Worm (Caenorhabditis elegans): ENCODE data around the gene clec-39.
A peak's percentile ranks its signal among the peaks of the same experiment; 100 is the strongest.

Gene clec-39

DNA sequence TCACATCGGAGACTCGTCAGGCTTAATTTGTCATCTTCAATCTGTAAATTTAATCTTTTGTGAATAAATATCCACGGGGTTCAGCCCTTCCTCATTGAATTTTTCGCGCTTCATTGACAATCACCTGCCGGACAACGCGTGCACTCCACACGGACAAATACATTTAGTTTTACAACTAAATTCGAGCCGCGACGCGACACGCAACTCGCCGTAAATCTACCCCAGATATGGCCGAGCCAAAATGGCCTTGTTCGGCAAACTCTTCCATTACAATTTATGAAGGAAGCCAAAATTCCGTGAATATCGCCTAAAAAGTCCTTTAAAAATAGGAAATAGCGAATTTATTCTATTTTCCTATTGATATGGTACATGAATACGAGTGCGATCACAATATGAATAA is 5.7 kb downstream of the clec-39 start (continued):
- no peak for TF ChIP-seq let-607 (tag; optimal IDR thresholded peaks at IDR 0.05)
- peak; percentile 72 for TF ChIP-seq hsf-1 (GFP tag; IDR thresholded peaks at IDR 0.05)
- peak; percentile 38 for TF ChIP-seq lin-54 (GFP tag; optimal IDR thresholded peaks at IDR 0.05)
- no peak for TF ChIP-seq C06A6.2 (GFP tag; conservative IDR thresholded peaks at IDR 0.05)
- TF ChIP-seq dpl-1 (GFP tag; optimal IDR thresholded peaks at IDR 0.05): no peak
- TF ChIP-seq xnd-1 (tag; optimal IDR thresholded peaks at IDR 0.05): peak; percentile 61
- peak; percentile 13 for TF ChIP-seq tbp1 (GFP tag; optimal IDR thresholded peaks at IDR 0.05)
- peak; percentile 3 for TF ChIP-seq lsl-1 (GFP tag; optimal IDR thresholded peaks at IDR 0.05)
- peak; percentile 48 for TF ChIP-seq die-1 (tag; optimal IDR thresholded peaks at IDR 0.05)
- TF ChIP-seq repo-1 (tag; optimal IDR thresholded peaks at IDR 0.05): peak; percentile 59
- TF ChIP-seq B0035.1 (tag; optimal IDR thresholded peaks at IDR 0.05): no peak
- TF ChIP-seq akir-1 (GFP tag; optimal IDR thresholded peaks at IDR 0.05): no peak
- peak; percentile 64; the same call in 1 of the 2 replicates for TF ChIP-seq ceh-91 (GFP tag; IDR thresholded peaks at IDR 0.05)
- TF ChIP-seq attf-5 (GFP tag; optimal IDR thresholded peaks at IDR 0.05): no peak
- TF ChIP-seq T07F8.4 (tag; optimal IDR thresholded peaks at IDR 0.05): no peak
- no peak for TF ChIP-seq mes-4 (tag; optimal IDR thresholded peaks at IDR 0.05)
- TF ChIP-seq unc-62 (GFP tag; optimal IDR thresholded peaks at IDR 0.05): no peak
- no peak for TF ChIP-seq ceh-27 (GFP tag; optimal IDR thresholded peaks at IDR 0.05)
- no peak for TF ChIP-seq lsy-27 (tag; optimal IDR thresholded peaks at IDR 0.05; ENCODE audit: borderline replicate concordance, insufficient read depth)
- TF ChIP-seq F55B11.4 (tag; optimal IDR thresholded peaks at IDR 0.05; ENCODE audit: borderline replicate concordance, insufficient read depth): no peak
- no peak for TF ChIP-seq atf-7 (tag; optimal IDR thresholded peaks at IDR 0.05)
- no peak for TF ChIP-seq tbx-9 (tag; optimal IDR thresholded peaks at IDR 0.05; ENCODE audit: borderline replicate concordance)
- TF ChIP-seq aptf-3 (GFP tag; IDR thresholded peaks at IDR 0.05): 0 out of 2 replicates have a peak, but pooled peaks have one; percentile 43
- no peak for TF ChIP-seq zfh-2 (GFP tag; conservative IDR thresholded peaks at IDR 0.05)
- no peak for TF ChIP-seq ztf-18 (tag; optimal IDR thresholded peaks at IDR 0.05)
- TF ChIP-seq F57C9.4 (tag; optimal IDR thresholded peaks at IDR 0.05): no peak
- TF ChIP-seq egl-44 (GFP tag; IDR thresholded peaks at IDR 0.05): peak; percentile 27; the same call in 1 of the 2 replicates
- TF ChIP-seq tlf-1 (GFP tag; optimal IDR thresholded peaks at IDR 0.05): peak; percentile 48
- TF ChIP-seq ets-4 (GFP tag; optimal IDR thresholded peaks at IDR 0.05): no peak
- TF ChIP-seq ama-1 (optimal IDR thresholded peaks at IDR 0.05): no peak
- TF ChIP-seq ama-1 (GFP tag; optimal IDR thresholded peaks at IDR 0.05): no peak
- 0 out of 2 replicates have a peak, but pooled peaks have one; percentile 33 for TF ChIP-seq nfyb-1 (GFP tag; IDR thresholded peaks at IDR 0.05)
- TF ChIP-seq bed-2 (GFP tag; IDR thresholded peaks at IDR 0.05): no peak
- peak; percentile 75; the same call in 1 of the 2 replicates for TF ChIP-seq madf-3 (GFP tag; IDR thresholded peaks at IDR 0.05)
- TF ChIP-seq ztf-25 (GFP tag; IDR thresholded peaks at IDR 0.05): 0 out of 2 replicates have a peak, but pooled peaks have one; percentile 11
- no peak for TF ChIP-seq sptf-2 (GFP tag; optimal IDR thresholded peaks at IDR 0.05)
- no peak for TF ChIP-seq dox-1 (GFP tag; IDR thresholded peaks at IDR 0.05)
- TF ChIP-seq egl-18 (GFP tag; IDR thresholded peaks at IDR 0.05): no peak
- no peak for TF ChIP-seq F22D6.2 (tag; optimal IDR thresholded peaks at IDR 0.05)
- no peak for TF ChIP-seq nfya-1 (tag; optimal IDR thresholded peaks at IDR 0.05; ENCODE audit: borderline replicate concordance, insufficient read depth)
- TF ChIP-seq K11D2.4 (GFP tag; IDR thresholded peaks at IDR 0.05): no peak
- no peak for TF ChIP-seq B0261.1 (tag; optimal IDR thresholded peaks at IDR 0.05)
- TF ChIP-seq T26A5.8 (tag; optimal IDR thresholded peaks at IDR 0.05): no peak
- no peak for TF ChIP-seq hlh-26 (GFP tag; conservative IDR thresholded peaks at IDR 0.05)
- TF ChIP-seq madf-6 (GFP tag; IDR thresholded peaks at IDR 0.05): peak; percentile 78
- TF ChIP-seq nhr-27 (tag; optimal IDR thresholded peaks at IDR 0.05): no peak
- TF ChIP-seq pha-4 (tag; optimal IDR thresholded peaks at IDR 0.05): no peak
- no peak for TF ChIP-seq mxl-1 (tag; optimal IDR thresholded peaks at IDR 0.05)
- TF ChIP-seq dpff-1 (tag; optimal IDR thresholded peaks at IDR 0.05): no peak
- TF ChIP-seq nhr-90 (tag; optimal IDR thresholded peaks at IDR 0.05): no peak

Measured in whole organism, young adult.